Worm (Caenorhabditis elegans) whole organism, L1 larva: Measurements from ENCODE around the gene mboa-3.

Experiments
- C16A3.4 ChIP-seq: fragments of 150-350 bp; optimal IDR thresholded peaks from 2 replicates; lab custom pipeline; 2014; ENCODE audit warnings: missing biosample characterization, missing genetic modification characterization
- C34B4.2 ChIP-seq: sonication (generic microtip); optimal IDR thresholded peaks from 2 replicates; lab custom pipeline; 2017; ENCODE audit warnings: mild to moderate bottlenecking, missing genetic modification characterization, missing compliant biosample characterization
- F16B12.6 ChIP-seq: fragments of 150-350 bp; optimal IDR thresholded peaks from 2 replicates; lab custom pipeline; 2014; ENCODE audit warnings: missing biosample characterization, missing genetic modification characterization
- Y116A8C.19 ChIP-seq: sonication (generic microtip); optimal IDR thresholded peaks from 2 replicates; lab custom pipeline; 2016; ENCODE audit warnings: missing compliant biosample characterization, missing genetic modification characterization, borderline replicate concordance
- alr-1 ChIP-seq: fragments of 200-800 bp; sonication (Bioruptor generic); optimal IDR thresholded peaks from 2 replicates; lab custom pipeline; 2018; ENCODE audit warnings: borderline replicate concordance, mild to moderate bottlenecking, missing genetic modification characterization, missing compliant biosample characterization
- blmp-1 ChIP-seq: fragments of 150-350 bp; optimal IDR thresholded peaks from 2 replicates; lab custom pipeline; 2014; ENCODE audit warnings: missing biosample characterization, missing genetic modification characterization
- ceh-8 ChIP-seq: fragments of 200-800 bp; sonication (Bioruptor generic); optimal IDR thresholded peaks from 2 replicates; lab custom pipeline; 2018; ENCODE audit warnings: mild to moderate bottlenecking, missing genetic modification characterization, moderate library complexity, missing compliant biosample characterization
- ceh-82 ChIP-seq, 3 experiments: fragments of 150-350 bp in 1 of 3; sonication (generic microtip) in 2 of 3; optimal IDR thresholded peaks; 2 replicates each; lab custom pipeline; 2014 to 2017; ENCODE audit warnings: missing biosample characterization in 3 of 3, missing genetic modification characterization in 3 of 3
- ceh-88 ChIP-seq: fragments of 200-800 bp; sonication (Bioruptor generic); IDR thresholded peaks from 2 replicates; pipeline ENCODE4 v1.3.6; 2022; ENCODE audit warnings: missing genetic modification characterization, missing compliant biosample characterization
- ces-1 ChIP-seq: fragments of 150-350 bp; optimal IDR thresholded peaks from 2 replicates; lab custom pipeline; 2014; ENCODE audit warnings: missing biosample characterization, missing genetic modification reagents, missing genetic modification characterization
- dpl-1 ChIP-seq, 3 experiments: fragments of 150-350 bp in 2 of 3; sonication (generic microtip) in 1 of 3; optimal IDR thresholded peaks; 2 replicates each; lab custom pipeline; 2014 to 2017; ENCODE audit warnings: missing biosample characterization in 3 of 3, missing genetic modification characterization in 3 of 3, missing genetic modification reagents in 3 of 3
- dsc-1 ChIP-seq: sonication (generic microtip); optimal IDR thresholded peaks from 2 replicates; lab custom pipeline; 2016; ENCODE audit warnings: mild to moderate bottlenecking, missing genetic modification characterization, missing compliant biosample characterization
- efl-1 ChIP-seq, 4 experiments: fragments of 150-350 bp; optimal IDR thresholded peaks in 3 of 4; peaks in 1 of 4; 1 replicate in 1 of 4; 2 replicates in 3 of 4; lab custom pipeline; 2014; ENCODE audit warnings: missing biosample characterization in 2 of 4, missing genetic modification characterization in 2 of 4, missing genetic modification reagents in 2 of 4
- efl-3 ChIP-seq: fragments of 200-800 bp; sonication (Bioruptor generic); optimal IDR thresholded peaks from 2 replicates; lab custom pipeline; 2018; ENCODE audit warnings: mild to moderate bottlenecking, missing genetic modification characterization, missing compliant biosample characterization
- egl-13 ChIP-seq: sonication (generic microtip); optimal IDR thresholded peaks from 2 replicates; lab custom pipeline; 2016; ENCODE audit warnings: missing genotype, missing genetic modification reagents, missing genetic modification characterization, missing compliant biosample characterization
- egl-27 ChIP-seq, 2 experiments: fragments of 150-350 bp in 1 of 2; sonication (generic microtip); optimal IDR thresholded peaks; 3 replicates each; lab custom pipeline; 2017 to 2018; ENCODE audit warnings: missing biosample characterization in 2 of 2, missing genetic modification characterization in 2 of 2, missing genetic modification reagents in 2 of 2
- elt-3 ChIP-seq, 6 experiments: fragments of 150-350 bp in 1 of 6; sonication (generic microtip); optimal IDR thresholded peaks; 2 replicates each; lab custom pipeline; 2017 to 2018; ENCODE audit warnings: missing biosample characterization in 6 of 6, missing genetic modification characterization in 6 of 6, inconsistent platforms in 1 of 6
- ets-5 ChIP-seq: fragments of 200-800 bp; sonication (Bioruptor generic); IDR thresholded peaks from 2 replicates; pipeline ENCODE4 v1.3.6; 2022; ENCODE audit warnings: missing genetic modification characterization, missing compliant biosample characterization
- fkh-4 ChIP-seq: sonication (generic microtip); optimal IDR thresholded peaks from 2 replicates; lab custom pipeline; 2016; ENCODE audit warnings: missing compliant biosample characterization, missing genetic modification characterization, borderline replicate concordance
- fkh-8 ChIP-seq: sonication (generic microtip); optimal IDR thresholded peaks from 2 replicates; lab custom pipeline; 2016; ENCODE audit warnings: mild to moderate bottlenecking, missing genetic modification characterization, missing compliant biosample characterization
- grh-1 ChIP-seq: fragments of 200-800 bp; sonication (Bioruptor generic); IDR thresholded peaks from 2 replicates; pipeline ENCODE4 v1.3.6; 2022; ENCODE audit warnings: missing genetic modification reagents, missing genetic modification characterization, missing compliant biosample characterization
- hlh-17 ChIP-seq: fragments of 200-800 bp; sonication (Bioruptor generic); optimal IDR thresholded peaks from 2 replicates; lab custom pipeline; 2018; ENCODE audit warnings: missing genetic modification characterization, mild to moderate bottlenecking, missing compliant biosample characterization, moderate library complexity, borderline replicate concordance
- hpl-2 ChIP-seq: fragments of 150-350 bp; optimal IDR thresholded peaks from 2 replicates; lab custom pipeline; 2014; ENCODE audit warnings: missing biosample characterization, missing genetic modification reagents, missing genetic modification characterization
- isw-1 ChIP-seq: fragments of 200-800 bp; sonication (Bioruptor generic); IDR thresholded peaks from 2 replicates; pipeline ENCODE4 v1.3.6; 2022; ENCODE audit warnings: missing genetic modification characterization, missing compliant biosample characterization
- jun-1 ChIP-seq: fragments of 150-350 bp; optimal IDR thresholded peaks from 2 replicates; lab custom pipeline; 2014; ENCODE audit warnings: missing biosample characterization, missing genetic modification reagents, missing genetic modification characterization
- lin-13 ChIP-seq: fragments of 150-350 bp; optimal IDR thresholded peaks from 2 replicates; lab custom pipeline; 2014; ENCODE audit warnings: missing biosample characterization, missing genetic modification reagents, missing genetic modification characterization
- lin-14 ChIP-seq: fragments of 200-800 bp; sonication (Bioruptor generic); optimal IDR thresholded peaks from 2 replicates; lab custom pipeline; 2018; ENCODE audit warnings: mild to moderate bottlenecking, missing genetic modification characterization, moderate library complexity, missing compliant biosample characterization
- lir-3 ChIP-seq: sonication (generic microtip); optimal IDR thresholded peaks from 2 replicates; lab custom pipeline; 2016; ENCODE audit warnings: mild to moderate bottlenecking, missing genetic modification characterization, moderate library complexity, missing compliant biosample characterization; ENCODE audit not compliant: poor library complexity
- lsy-2 ChIP-seq, 2 experiments: fragments of 150-350 bp; optimal IDR thresholded peaks; 2 replicates each; lab custom pipeline; 2014; ENCODE audit warnings: missing biosample characterization in 2 of 2, missing genetic modification characterization in 2 of 2
- mab-9 ChIP-seq: fragments of 200-800 bp; sonication (Bioruptor generic); IDR thresholded peaks from 2 replicates; pipeline ENCODE4 v1.3.6; 2022; ENCODE audit warnings: missing genetic modification reagents, missing genetic modification characterization, missing compliant biosample characterization
- mdl-1 ChIP-seq, 2 experiments: fragments of 150-350 bp; optimal IDR thresholded peaks; 2 replicates each; lab custom pipeline; 2014 to 2017; ENCODE audit warnings: missing biosample characterization in 2 of 2, missing genetic modification characterization in 2 of 2, inconsistent platforms in 1 of 2
- nhr-19 ChIP-seq: fragments of 200-800 bp; sonication (Bioruptor generic); conservative IDR thresholded peaks from 2 replicates; pipeline ENCODE4 v1.3.6; 2022; ENCODE audit warnings: missing genetic modification characterization, missing compliant biosample characterization
- nhr-20 ChIP-seq: sonication (generic microtip); optimal IDR thresholded peaks from 2 replicates; lab custom pipeline; 2016; ENCODE audit warnings: mild to moderate bottlenecking, missing genetic modification characterization, missing compliant biosample characterization
- nhr-28 ChIP-seq: fragments of 150-350 bp; optimal IDR thresholded peaks from 2 replicates; lab custom pipeline; 2014; ENCODE audit warnings: missing biosample characterization, missing genetic modification characterization
- nhr-77 ChIP-seq: fragments of 150-350 bp; optimal IDR thresholded peaks from 2 replicates; lab custom pipeline; 2014; ENCODE audit warnings: missing biosample characterization, missing genetic modification characterization
- nhr-84 ChIP-seq: sonication (generic microtip); optimal IDR thresholded peaks from 2 replicates; lab custom pipeline; 2017; ENCODE audit warnings: missing biosample characterization, missing genetic modification characterization
- nhr-90 ChIP-seq: sonication (generic microtip); optimal IDR thresholded peaks from 2 replicates; lab custom pipeline; 2016; ENCODE audit warnings: mild to moderate bottlenecking, missing genetic modification characterization, missing compliant biosample characterization; ENCODE audit not compliant: poor library complexity
- pag-3 ChIP-seq: sonication (generic microtip); optimal IDR thresholded peaks from 2 replicates; lab custom pipeline; 2017; ENCODE audit warnings: missing genetic modification characterization, mild to moderate bottlenecking, missing compliant biosample characterization, antibody characterized with exemption, borderline replicate concordance; ENCODE audit not compliant: insufficient read depth
- pax-3 ChIP-seq: fragments of 200-800 bp; sonication (Bioruptor generic); optimal IDR thresholded peaks from 2 replicates; lab custom pipeline; 2018; ENCODE audit warnings: mild to moderate bottlenecking, missing genetic modification characterization, moderate library complexity, missing compliant biosample characterization
- skn-1 ChIP-seq: fragments of 150-350 bp; optimal IDR thresholded peaks from 2 replicates; lab custom pipeline; 2014; ENCODE audit warnings: missing biosample characterization, missing genetic modification characterization
- snpc-4 ChIP-seq: fragments of 150-350 bp; optimal IDR thresholded peaks from 2 replicates; lab custom pipeline; 2014; ENCODE audit warnings: missing biosample characterization, missing genetic modification characterization
- snu-23 ChIP-seq: sonication (generic microtip); optimal IDR thresholded peaks from 2 replicates; lab custom pipeline; 2016; ENCODE audit warnings: missing genetic modification characterization, missing compliant biosample characterization
- sptf-1 ChIP-seq: fragments of 150-350 bp; optimal IDR thresholded peaks from 2 replicates; lab custom pipeline; 2014; ENCODE audit warnings: missing biosample characterization, missing genetic modification characterization
- sup-37 ChIP-seq: fragments of 200-800 bp; sonication (Bioruptor generic); optimal IDR thresholded peaks from 2 replicates; lab custom pipeline; 2018; ENCODE audit warnings: mild to moderate bottlenecking, missing genetic modification characterization, missing compliant biosample characterization
- swsn-7 ChIP-seq: sonication (generic microtip); optimal IDR thresholded peaks from 2 replicates; lab custom pipeline; 2016; ENCODE audit warnings: missing genetic modification characterization, missing compliant biosample characterization
- unc-98 ChIP-seq: fragments of 200-800 bp; sonication (Bioruptor generic); IDR thresholded peaks from 2 replicates; pipeline ENCODE4 v1.3.6; 2022; ENCODE audit warnings: missing genetic modification characterization, missing compliant biosample characterization
- vab-15 ChIP-seq: sonication (generic microtip); optimal IDR thresholded peaks from 2 replicates; lab custom pipeline; 2017; ENCODE audit warnings: missing genotype, mild to moderate bottlenecking, missing genetic modification characterization, missing compliant biosample characterization
- zag-1 ChIP-seq: fragments of 150-350 bp; optimal IDR thresholded peaks from 2 replicates; lab custom pipeline; 2014; ENCODE audit warnings: missing biosample characterization, missing genetic modification characterization
- ztf-4 ChIP-seq: fragments of 150-350 bp; optimal IDR thresholded peaks from 2 replicates; lab custom pipeline; 2014; ENCODE audit warnings: missing biosample characterization, missing genetic modification characterization

Gene mboa-3

DNA sequence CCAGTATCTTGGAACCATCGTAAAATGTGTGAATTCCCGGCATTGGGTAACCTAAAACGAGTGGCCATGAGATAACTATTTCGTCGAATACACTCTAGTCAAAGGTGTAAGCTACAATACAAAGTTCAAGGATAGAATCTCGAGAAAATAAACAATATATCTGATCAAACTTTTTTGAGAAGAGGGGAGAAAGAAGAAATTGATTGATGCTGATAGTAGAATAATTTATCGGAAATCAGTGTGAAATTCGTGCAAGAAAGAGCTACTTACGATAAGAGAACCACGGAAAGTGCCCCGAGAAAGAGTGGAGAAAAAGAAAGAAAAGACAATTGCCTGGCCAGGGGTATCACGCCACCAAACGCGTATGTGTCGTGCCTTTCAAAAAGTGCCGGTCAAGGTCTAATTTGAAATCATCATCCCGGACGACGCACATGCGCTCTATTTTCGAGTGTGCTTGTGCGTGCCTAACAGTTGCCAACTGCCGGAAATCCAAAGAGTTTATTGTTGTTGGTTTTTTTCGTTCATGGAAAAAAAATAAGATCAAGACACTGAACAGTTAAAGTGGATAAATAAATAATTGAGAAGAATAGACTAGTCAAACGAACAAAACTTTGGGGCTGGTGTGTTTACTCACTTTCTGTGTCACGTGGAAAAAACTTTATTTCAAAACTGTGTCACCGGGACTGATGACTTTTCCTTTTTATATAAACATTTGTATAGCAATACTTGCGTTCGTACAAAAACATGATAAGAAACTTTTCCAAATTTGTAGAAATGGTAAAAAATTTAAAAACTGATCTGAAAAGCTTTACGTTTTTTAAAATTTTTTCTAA is at the start of gene mboa-3:
Gene mboa-3, minus strand, starts transcription at position 51 of the 833 bp plus-strand sequence.
- no peak for TF ChIP-seq sup-37 (GFP tag; lab: Kevin White, UChicago)
- TF ChIP-seq nhr-20 (tag; lab: Kevin White, UChicago): peak; percentile 83
- TF ChIP-seq blmp-1 (tag; lab: Kevin White, UChicago): peak; percentile 11
- no peak for TF ChIP-seq pax-3 (tag; lab: Kevin White, UChicago)
- no peak for TF ChIP-seq fkh-8 (tag; lab: Kevin White, UChicago)
- no peak for TF ChIP-seq ceh-8
- no peak for TF ChIP-seq lsy-2 (tag; optimal IDR thresholded peaks at IDR 0.05; lab: Kevin White, UChicago)
- peak; percentile 26 for TF ChIP-seq swsn-7 (tag; lab: Kevin White, UChicago)
- TF ChIP-seq ces-1: no peak
- no peak for TF ChIP-seq nhr-77 (tag; lab: Kevin White, UChicago)
- no peak for TF ChIP-seq jun-1
- peak; percentile 5 for TF ChIP-seq lin-13 (GFP tag; lab: Kevin White, UChicago)
- TF ChIP-seq ztf-4: no peak
- peak in 2 of 6 experiments; percentile 23 to 39 for TF ChIP-seq elt-3 (tag; optimal IDR thresholded peaks at IDR 0.05; lab: Kevin White, UChicago)
- peak; percentile 73 for TF ChIP-seq lin-14 (GFP tag; lab: Kevin White, UChicago)
- no peak for TF ChIP-seq C16A3.4 (tag; lab: Kevin White, UChicago)
- TF ChIP-seq nhr-28 (tag; lab: Kevin White, UChicago): no peak
- peak; percentile 16 for TF ChIP-seq efl-3 (GFP tag; lab: Kevin White, UChicago)
- TF ChIP-seq vab-15 (tag; lab: Kevin White, UChicago): no peak
- TF ChIP-seq dpl-1 (GFP tag; optimal IDR thresholded peaks at IDR 0.05; lab: Kevin White, UChicago): no peak
- TF ChIP-seq ceh-82 (tag; optimal IDR thresholded peaks at IDR 0.05; lab: Kevin White, UChicago): no peak
- no peak for TF ChIP-seq F16B12.6
- TF ChIP-seq Y116A8C.19: no peak
- no peak for TF ChIP-seq ceh-88 (GFP tag; lab: Robert Waterston, UW)
- no peak for TF ChIP-seq egl-27 (tag; optimal IDR thresholded peaks at IDR 0.05; lab: Kevin White, UChicago)
- TF ChIP-seq alr-1 (tag; lab: Kevin White, UChicago): no peak
- no peak for TF ChIP-seq lir-3 (tag; lab: Kevin White, UChicago)
- no peak for TF ChIP-seq zag-1
- no peak for TF ChIP-seq hpl-2 (GFP tag; lab: Kevin White, UChicago)
- TF ChIP-seq mdl-1 (tag; optimal IDR thresholded peaks at IDR 0.05; lab: Kevin White, UChicago): peak in 1 of 2 experiments; percentile 55
- TF ChIP-seq snu-23 (GFP tag; lab: Kevin White, UChicago): peak; percentile 56
- TF ChIP-seq fkh-4 (tag; lab: Kevin White, UChicago): no peak
- no peak for TF ChIP-seq sptf-1 (tag; lab: Kevin White, UChicago)
- TF ChIP-seq mab-9 (GFP tag; lab: Robert Waterston, UW): no peak
- peak; percentile 37 for TF ChIP-seq nhr-90
- no peak for TF ChIP-seq unc-98
- no peak for TF ChIP-seq grh-1 (GFP tag; lab: Robert Waterston, UW)
- TF ChIP-seq ets-5 (GFP tag; lab: Robert Waterston, UW): no peak
- TF ChIP-seq nhr-19 (GFP tag; lab: Robert Waterston, UW): peak; percentile 43; the same call in 1 of the 2 replicates
- no peak for TF ChIP-seq efl-1 (optimal IDR thresholded peaks at IDR 0.05; lab: Kevin White, UChicago)
- TF ChIP-seq efl-1 (GFP tag; optimal IDR thresholded peaks at IDR 0.05 in 1 of 2; lab: Kevin White, UChicago): no peak
- TF ChIP-seq skn-1 (tag; lab: Kevin White, UChicago): no peak
- TF ChIP-seq egl-13 (tag; lab: Kevin White, UChicago): no peak
- TF ChIP-seq hlh-17 (GFP tag; lab: Kevin White, UChicago): no peak
- TF ChIP-seq C34B4.2 (tag; lab: Kevin White, UChicago): no peak
- TF ChIP-seq pag-3 (tag; lab: Kevin White, UChicago): no peak
- TF ChIP-seq snpc-4 (tag; lab: Kevin White, UChicago): no peak
- no peak for TF ChIP-seq isw-1 (GFP tag; lab: Robert Waterston, UW)
- no peak for TF ChIP-seq nhr-84
- TF ChIP-seq dsc-1 (tag; lab: Kevin White, UChicago): no peak
